Worm (Caenorhabditis elegans) whole organism, young adult: ENCODE measurements around the gene dhs-30.
"Not testable (repeated sequence)": the region's sequence is repeated elsewhere in the genome, so short reads cannot be mapped to it uniquely, and the experiment has no call there.

Experiments used
- B0019.2 ChIP-seq: fragments of 200-800 bp; sonication (Bioruptor generic); conservative IDR thresholded peaks from 2 replicates; pipeline ENCODE4 v1.3.6; 2022; ENCODE audit warnings: missing genetic modification reagents, missing genetic modification characterization, missing compliant biosample characterization
- B0261.1 ChIP-seq: sonication (generic microtip); optimal IDR thresholded peaks from 2 replicates; lab custom pipeline; 2016; ENCODE audit warnings: mild to moderate bottlenecking, missing genetic modification characterization, moderate library complexity, missing compliant biosample characterization
- F22D6.2 ChIP-seq: sonication (generic microtip); optimal IDR thresholded peaks from 2 replicates; lab custom pipeline; 2016; ENCODE audit warnings: mild to moderate bottlenecking, missing genetic modification characterization, missing compliant biosample characterization
- F49E8.2 ChIP-seq: sonication (generic microtip); optimal IDR thresholded peaks from 3 replicates; lab custom pipeline; 2017; ENCODE audit warnings: missing genetic modification characterization, mild to moderate bottlenecking, missing compliant biosample characterization, antibody characterized with exemption, moderate library complexity; ENCODE audit not compliant: insufficient read depth
- Y53G8AR.9 ChIP-seq: fragments of 200-800 bp; sonication (Bioruptor generic); conservative IDR thresholded peaks from 2 replicates; pipeline ENCODE4 v1.3.6; 2022; ENCODE audit warnings: missing genetic modification reagents, missing genetic modification characterization, missing compliant biosample characterization
- Y79H2A.3 ChIP-seq: fragments of 200-800 bp; sonication (Bioruptor generic); conservative IDR thresholded peaks from 2 replicates; pipeline ENCODE4 v1.3.6; 2022; ENCODE audit warnings: missing genetic modification reagents, missing genetic modification characterization, missing compliant biosample characterization
- Y95B8A.8 ChIP-seq: fragments of 200-800 bp; sonication (Bioruptor generic); IDR thresholded peaks from 2 replicates; pipeline ENCODE4 v1.3.6; 2022; ENCODE audit warnings: missing genetic modification reagents, missing genetic modification characterization, missing compliant biosample characterization
- ama-1 ChIP-seq, 3 experiments: fragments of 150-350 bp in 1 of 3; sonication (generic microtip) in 2 of 3; optimal IDR thresholded peaks; 2 replicates each; lab custom pipeline; 2014 to 2018; ENCODE audit warnings: missing biosample characterization in 2 of 3, missing genetic modification characterization in 2 of 3, missing genetic modification reagents in 2 of 3
- aptf-2 ChIP-seq: fragments of 200-800 bp; sonication (Bioruptor generic); conservative IDR thresholded peaks from 2 replicates; pipeline ENCODE4 v1.3.6; 2022; ENCODE audit warnings: missing genetic modification reagents, missing genetic modification characterization, missing compliant biosample characterization
- attf-3 ChIP-seq: fragments of 200-800 bp; sonication (Bioruptor generic); conservative IDR thresholded peaks from 2 replicates; pipeline ENCODE4 v1.3.6; 2022; ENCODE audit warnings: missing genetic modification reagents, missing genetic modification characterization, missing compliant biosample characterization
- attf-6 ChIP-seq: fragments of 200-800 bp; sonication (Bioruptor generic); IDR thresholded peaks from 2 replicates; pipeline ENCODE4 v1.3.6; 2022; ENCODE audit warnings: missing genetic modification reagents, missing genetic modification characterization, missing compliant biosample characterization
- cebp-2 ChIP-seq: fragments of 200-800 bp; sonication (Bioruptor generic); IDR thresholded peaks from 2 replicates; pipeline ENCODE4 v1.3.6; 2022; ENCODE audit warnings: missing genetic modification characterization, missing compliant biosample characterization
- die-1 ChIP-seq: sonication (generic microtip); optimal IDR thresholded peaks from 2 replicates; lab custom pipeline; 2016; ENCODE audit warnings: missing genotype, mild to moderate bottlenecking, missing genetic modification characterization, missing compliant biosample characterization
- efl-1 ChIP-seq: fragments of 150-350 bp; optimal IDR thresholded peaks from 2 replicates; lab custom pipeline; 2014; ENCODE audit warnings: missing biosample characterization, missing genetic modification reagents, missing genetic modification characterization
- him-1 ChIP-seq: sonication (generic microtip); optimal IDR thresholded peaks from 2 replicates; lab custom pipeline; 2016; ENCODE audit warnings: missing genotype, missing genetic modification reagents, missing genetic modification characterization, missing compliant biosample characterization
- hlh-12 ChIP-seq: sonication (generic microtip); optimal IDR thresholded peaks from 2 replicates; lab custom pipeline; 2016; ENCODE audit warnings: missing genetic modification characterization, missing compliant biosample characterization
- hlh-26 ChIP-seq: fragments of 200-800 bp; sonication (Bioruptor generic); conservative IDR thresholded peaks from 2 replicates; pipeline ENCODE4 v1.3.6; 2022; ENCODE audit warnings: missing genetic modification reagents, missing genetic modification characterization, missing compliant biosample characterization
- hmg-1.2 ChIP-seq: fragments of 200-800 bp; sonication (Bioruptor generic); IDR thresholded peaks from 2 replicates; pipeline ENCODE4 v1.3.6; 2022; ENCODE audit warnings: missing genetic modification reagents, missing genetic modification characterization, missing compliant biosample characterization
- hrde-1 ChIP-seq: sonication (generic microtip); optimal IDR thresholded peaks from 2 replicates; lab custom pipeline; 2016; ENCODE audit warnings: missing genetic modification characterization, mild to moderate bottlenecking, missing compliant biosample characterization, moderate library complexity, missing genotype, missing genetic modification reagents, borderline replicate concordance
- lag-1 ChIP-seq: fragments of 200-800 bp; sonication (Bioruptor generic); IDR thresholded peaks from 2 replicates; pipeline ENCODE4 v1.3.6; 2022; ENCODE audit warnings: missing genetic modification reagents, missing genetic modification characterization, missing compliant biosample characterization
- lin-26 ChIP-seq: fragments of 200-800 bp; sonication (Bioruptor generic); IDR thresholded peaks from 2 replicates; pipeline ENCODE4 v1.3.6; 2022; ENCODE audit warnings: missing genetic modification reagents, missing genetic modification characterization, missing compliant biosample characterization
- lin-54 ChIP-seq: fragments of 200-800 bp; sonication (Bioruptor generic); optimal IDR thresholded peaks from 2 replicates; lab custom pipeline; 2018; ENCODE audit warnings: mild to moderate bottlenecking, missing genetic modification characterization, missing compliant biosample characterization
- lsy-27 ChIP-seq: sonication (generic microtip); optimal IDR thresholded peaks from 2 replicates; lab custom pipeline; 2017; ENCODE audit warnings: missing genetic modification characterization, mild to moderate bottlenecking, missing compliant biosample characterization, antibody characterized with exemption, missing genotype, borderline replicate concordance; ENCODE audit not compliant: insufficient read depth
- madf-3 ChIP-seq: fragments of 200-800 bp; sonication (Bioruptor generic); IDR thresholded peaks from 2 replicates; pipeline ENCODE4 v1.3.6; 2022; ENCODE audit warnings: missing genetic modification reagents, missing genetic modification characterization, missing compliant biosample characterization
- madf-8 ChIP-seq: fragments of 200-800 bp; sonication (Bioruptor generic); conservative IDR thresholded peaks from 2 replicates; pipeline ENCODE4 v1.3.6; 2022; ENCODE audit warnings: missing genetic modification reagents, missing genetic modification characterization, missing compliant biosample characterization
- nhr-90 ChIP-seq: sonication (generic microtip); optimal IDR thresholded peaks from 2 replicates; lab custom pipeline; 2016; ENCODE audit warnings: missing genotype, mild to moderate bottlenecking, missing genetic modification characterization, missing compliant biosample characterization
- pha-4 ChIP-seq: fragments of 150-350 bp; sonication (generic microtip); optimal IDR thresholded peaks from 2 replicates; lab custom pipeline; 2014; ENCODE audit warnings: missing biosample characterization, missing genetic modification reagents, missing genetic modification characterization
- rcor-1 ChIP-seq: fragments of 200-800 bp; sonication (Bioruptor generic); IDR thresholded peaks from 2 replicates; pipeline ENCODE4 v1.3.6; 2022; ENCODE audit warnings: missing genetic modification reagents, missing genetic modification characterization, missing compliant biosample characterization
- repo-1 ChIP-seq: sonication (generic microtip); optimal IDR thresholded peaks from 2 replicates; lab custom pipeline; 2017; ENCODE audit warnings: mild to moderate bottlenecking, missing genetic modification characterization, missing compliant biosample characterization
- rpc-1 ChIP-seq, 2 experiments: fragments of 150-350 bp in 1 of 2; sonication (generic microtip) in 1 of 2; optimal IDR thresholded peaks; 2 replicates each; lab custom pipeline; 2014 to 2018; ENCODE audit warnings: missing biosample characterization in 1 of 2, missing genetic modification characterization in 1 of 2, missing genetic modification reagents in 1 of 2, missing genotype in 1 of 2
- sdz-38 ChIP-seq: sonication (generic microtip); optimal IDR thresholded peaks from 2 replicates; lab custom pipeline; 2016; ENCODE audit warnings: missing genotype, missing genetic modification characterization, missing compliant biosample characterization
- somi-1 ChIP-seq: fragments of 200-800 bp; sonication (Bioruptor generic); optimal IDR thresholded peaks from 2 replicates; lab custom pipeline; 2018; ENCODE audit warnings: mild to moderate bottlenecking, missing genetic modification characterization, missing compliant biosample characterization
- tbp1 ChIP-seq: fragments of 200-800 bp; sonication (Bioruptor generic); optimal IDR thresholded peaks from 2 replicates; lab custom pipeline; 2018; ENCODE audit warnings: mild to moderate bottlenecking, missing genetic modification characterization, missing compliant biosample characterization
- ztf-6 ChIP-seq: fragments of 200-800 bp; sonication (Bioruptor generic); IDR thresholded peaks from 2 replicates; pipeline ENCODE4 v1.3.6; 2022; ENCODE audit warnings: missing genetic modification reagents, missing genetic modification characterization, missing compliant biosample characterization

dhs-30 gene

DNA sequence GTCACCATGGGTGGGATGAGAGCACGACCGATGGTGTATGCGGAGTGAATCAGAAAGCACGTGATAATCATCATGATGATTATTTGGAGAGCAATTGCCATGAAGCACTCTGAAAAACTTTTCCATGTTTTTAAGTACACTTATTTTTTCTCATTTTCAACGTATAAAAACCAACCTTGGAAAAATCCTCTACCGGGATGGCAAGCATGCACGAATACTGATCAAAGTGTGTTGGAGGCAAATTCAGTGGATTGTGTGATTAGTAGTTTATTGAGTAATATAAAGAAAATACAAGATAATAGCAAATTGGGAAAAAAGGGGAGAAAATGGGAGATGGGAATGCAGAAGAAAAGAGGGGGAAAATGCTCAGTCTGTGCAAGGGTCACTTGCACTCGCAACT lies 1.8 kb upstream of the dhs-30 start, which contains the start of gene T25G12.11:
Gene T25G12.11, minus strand, starts transcription at position 101 of the 400 bp plus-strand sequence.
- TF ChIP-seq cebp-2 (GFP tag; lab: Robert Waterston, UW) (no peak), B0019.2 (GFP tag; lab: Robert Waterston, UW) (no peak)

DNA sequence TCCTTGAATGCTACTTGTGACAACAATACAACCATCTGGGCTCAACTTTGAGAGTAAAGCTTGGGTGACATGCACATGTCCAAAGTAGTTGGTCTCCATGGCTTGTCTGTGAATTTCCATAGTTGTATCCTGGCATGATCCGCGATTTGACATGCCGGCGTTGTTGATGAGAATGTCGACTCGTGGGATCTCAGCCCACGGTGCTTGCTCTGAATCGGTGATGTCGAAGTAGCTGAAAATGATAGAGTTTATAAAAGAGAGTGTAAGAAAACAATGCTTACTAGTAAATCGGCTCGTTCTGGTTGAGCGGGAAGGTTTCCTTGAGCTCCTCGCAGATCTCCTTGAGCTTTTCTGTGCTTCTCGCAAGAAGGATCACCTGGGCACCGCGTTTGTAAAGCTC lies 650 bp downstream of the dhs-30 start:
- TF ChIP-seq F22D6.2 (tag; lab: Kevin White, UChicago) (no peak), hlh-26 (GFP tag; lab: Robert Waterston, UW) (no peak), die-1 (tag; lab: Kevin White, UChicago) (no peak), ama-1 (optimal IDR thresholded peaks at IDR 0.05; lab: Kevin White, UChicago) (no peak), ama-1 (GFP tag; optimal IDR thresholded peaks at IDR 0.05; lab: Kevin White, UChicago) (no peak), hlh-12 (tag; lab: Kevin White, UChicago) (no peak), Y95B8A.8 (GFP tag; lab: Robert Waterston, UW) (no peak)

DNA sequence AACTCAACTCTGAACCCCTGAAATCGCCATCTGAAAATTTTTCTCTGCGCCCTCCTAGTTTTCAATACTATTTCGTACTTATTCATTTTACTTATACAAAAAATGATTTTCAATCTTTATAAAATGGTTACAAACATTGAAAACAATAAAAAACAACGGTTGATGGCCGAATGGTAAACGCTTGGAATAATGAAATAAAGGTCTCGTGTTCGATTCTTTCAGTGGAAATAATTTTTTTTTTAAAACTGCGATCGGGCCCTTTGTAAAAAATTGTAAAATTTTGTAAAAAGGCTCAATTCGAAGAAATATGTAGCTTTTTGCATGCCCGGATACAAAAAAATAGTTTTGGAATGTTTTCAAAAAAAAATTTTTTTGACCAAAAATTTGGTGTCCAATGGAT lies 2.4 kb downstream of the dhs-30 start:
- TF ChIP-seq tbp1 (GFP tag; lab: Kevin White, UChicago) (peak; percentile 29), hmg-1.2 (peak; percentile 71), lin-26 (GFP tag; lab: Robert Waterston, UW) (peak; percentile 61; the same call in 1 of the 2 replicates), rpc-1 (tag; optimal IDR thresholded peaks at IDR 0.05; lab: Kevin White, UChicago) (peak; percentile 53)
- TF ChIP-seq rpc-1 (optimal IDR thresholded peaks at IDR 0.05; lab: Kevin White, UChicago), result not testable (repeated sequence)

DNA sequence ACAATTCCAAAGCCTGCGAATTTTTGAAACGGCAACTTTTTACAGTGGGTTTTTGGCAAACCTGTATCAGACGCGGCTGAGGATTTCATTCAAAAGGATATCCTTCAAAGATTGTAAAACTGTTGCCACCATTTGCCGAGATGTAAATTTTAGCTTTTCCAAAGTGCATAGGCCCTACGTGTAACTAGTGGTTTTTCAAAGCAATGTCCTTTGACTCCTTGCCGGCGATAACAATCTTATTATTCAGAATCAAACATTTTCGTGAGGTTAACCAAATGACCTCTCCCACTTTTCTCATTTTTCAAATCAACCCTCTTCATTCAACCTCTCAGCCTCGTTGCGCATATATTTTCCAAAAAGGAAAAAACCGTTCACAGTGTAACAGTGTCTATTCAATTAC lies 4.3 kb downstream of the dhs-30 start, which contains the start of gene T25G12.3:
Gene T25G12.3, plus strand, starts transcription at position 301 of the 400 bp plus-strand sequence.
- TF ChIP-seq Y79H2A.3 (GFP tag; lab: Robert Waterston, UW) (no peak), sdz-38 (tag; lab: Kevin White, UChicago) (no peak), madf-3 (no peak), him-1 (tag; lab: Kevin White, UChicago) (no peak), nhr-90 (no peak), ztf-6 (GFP tag; lab: Robert Waterston, UW) (no peak), repo-1 (no peak)

DNA sequence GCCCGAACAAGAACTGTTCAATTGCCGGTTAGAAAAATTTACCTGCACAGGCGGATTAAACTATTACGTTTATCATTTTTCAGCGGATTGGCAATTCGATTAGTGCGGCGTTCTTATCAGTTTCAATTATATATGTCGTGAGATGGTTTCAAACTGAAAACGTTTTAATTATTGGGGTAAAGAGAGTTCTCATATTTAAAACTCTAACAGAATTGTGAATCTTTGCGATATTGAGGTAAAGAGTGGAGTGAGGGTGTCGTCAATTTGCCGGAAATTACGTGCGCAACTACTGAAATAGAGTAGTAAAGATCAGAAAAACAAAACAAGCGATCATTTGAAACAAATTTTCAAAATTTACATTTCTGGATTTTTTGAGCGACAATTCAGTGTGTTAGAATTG lies 5.5 kb downstream of the dhs-30 start, which contains the start of gene T25G12.6:
Gene T25G12.6, minus strand, starts transcription at position 101 of the 400 bp plus-strand sequence.
- TF ChIP-seq pha-4 (tag; lab: Kevin White, UChicago) (no peak), somi-1 (no peak), attf-6 (GFP tag; lab: Robert Waterston, UW) (no peak), lin-54 (GFP tag; lab: Kevin White, UChicago) (no peak), efl-1 (GFP tag; lab: Kevin White, UChicago) (no peak), die-1 (tag; lab: Kevin White, UChicago) (no peak), madf-8 (GFP tag; lab: Robert Waterston, UW) (no peak), hrde-1 (tag; lab: Kevin White, UChicago) (no peak), lsy-27 (tag; lab: Kevin White, UChicago) (no peak), Y53G8AR.9 (GFP tag; lab: Robert Waterston, UW) (no peak), attf-3 (no peak), B0261.1 (tag; lab: Kevin White, UChicago) (no peak), lag-1 (no peak), rcor-1 (no peak), Y79H2A.3 (GFP tag; lab: Robert Waterston, UW) (no peak), aptf-2 (GFP tag; lab: Robert Waterston, UW) (no peak), F49E8.2 (tag; lab: Kevin White, UChicago) (no peak), hlh-12 (tag; lab: Kevin White, UChicago) (no peak)
- TF ChIP-seq, all 124 proteins: peak for 0
